Fruit fly (Drosophila melanogaster) whole organism, embryonic: ENCODE results near the gene CG13843.

Source experiments
- Antp ChIP-seq: fragments of 200-800 bp; sonication (Bioruptor generic); optimal IDR thresholded peaks from 3 replicates; lab custom pipeline; 2016; ENCODE audit warnings: missing biosample characterization, missing genetic modification characterization
- Awh ChIP-seq: fragments of 200-800 bp; sonication (Bioruptor generic); IDR thresholded peaks from 2 replicates; pipeline ENCODE4, ENCODE4 v1.3.6; 2022; ENCODE audit warnings: missing biosample characterization, missing genetic modification characterization
- CG10267 ChIP-seq: fragments of 200-800 bp; sonication (Bioruptor generic); optimal IDR thresholded peaks from 2 replicates; lab custom pipeline; 2018; ENCODE audit warnings: missing biosample characterization, mild to moderate bottlenecking, missing genetic modification characterization, moderate library complexity
- CG10366 ChIP-seq: fragments of 200-800 bp; sonication (Bioruptor generic); IDR thresholded peaks from 2 replicates; pipeline ENCODE4 v1.3.6; 2022; ENCODE audit warnings: missing biosample characterization, missing genetic modification characterization
- CG10654 ChIP-seq: fragments of 200-800 bp; sonication (Bioruptor generic); optimal IDR thresholded peaks from 2 replicates; lab custom pipeline; 2016; ENCODE audit warnings: missing biosample characterization, missing genetic modification characterization
- CG11093 ChIP-seq: fragments of 200-800 bp; sonication (Bioruptor generic); IDR thresholded peaks from 3 replicates; pipeline ENCODE4 v1.3.6; 2022; ENCODE audit warnings: missing biosample characterization, missing genetic modification characterization
- CG12236 ChIP-seq: fragments of 200-800 bp; sonication (Bioruptor generic); optimal IDR thresholded peaks from 2 replicates; lab custom pipeline; 2016; ENCODE audit warnings: missing biosample characterization, missing genetic modification characterization
- CG13287 ChIP-seq: fragments of 200-800 bp; sonication (Bioruptor generic); IDR thresholded peaks from 2 replicates; pipeline ENCODE4 v1.3.6; 2022; ENCODE audit warnings: missing biosample characterization, missing genetic modification characterization; ENCODE audit not compliant: partially characterized antibody
- CG13424 ChIP-seq: fragments of 200-800 bp; sonication (Bioruptor generic); optimal IDR thresholded peaks from 2 replicates; lab custom pipeline; 2019; ENCODE audit warnings: missing biosample characterization, mild to moderate bottlenecking, missing genetic modification characterization, moderate library complexity
- CG14014 ChIP-seq: fragments of 200-800 bp; sonication (Bioruptor generic); IDR thresholded peaks from 2 replicates; pipeline ENCODE4 v1.3.6; 2022; ENCODE audit warnings: missing biosample characterization, missing genetic modification characterization
- CG17359 ChIP-seq: fragments of 200-800 bp; sonication (Bioruptor generic); optimal IDR thresholded peaks from 3 replicates; lab custom pipeline; 2018; ENCODE audit warnings: missing biosample characterization, mild to moderate bottlenecking, missing genetic modification characterization, moderate library complexity
- CG17612 ChIP-seq: fragments of 200-800 bp; sonication (Bioruptor generic); IDR thresholded peaks from 2 replicates; pipeline ENCODE4 v1.3.6; 2022; ENCODE audit warnings: missing biosample characterization, missing genetic modification characterization
- CG31441 ChIP-seq: fragments of 200-800 bp; sonication (Bioruptor generic); IDR thresholded peaks from 2 replicates; pipeline ENCODE4 v1.3.6; 2022; ENCODE audit warnings: missing biosample characterization, missing genetic modification characterization
- CG43689 ChIP-seq: fragments of 200-800 bp; sonication (Bioruptor generic); IDR thresholded peaks from 2 replicates; pipeline ENCODE4 v1.3.6; 2022; ENCODE audit warnings: missing biosample characterization, missing genetic modification characterization
- CG4707 ChIP-seq: fragments of 200-800 bp; sonication (Bioruptor generic); optimal IDR thresholded peaks from 2 replicates; lab custom pipeline; 2018; ENCODE audit warnings: missing biosample characterization, mild to moderate bottlenecking, missing genetic modification characterization, moderate library complexity
- CG5953 ChIP-seq: fragments of 200-800 bp; sonication (Bioruptor generic); IDR thresholded peaks from 2 replicates; pipeline ENCODE4 v1.3.6; 2022; ENCODE audit warnings: missing biosample characterization, missing genetic modification characterization
- CG6683 ChIP-seq: fragments of 200-800 bp; sonication (Bioruptor generic); optimal IDR thresholded peaks from 2 replicates; lab custom pipeline; 2017; ENCODE audit warnings: missing biosample characterization, mild to moderate bottlenecking, missing genetic modification characterization, missing genetic modification reagents
- CG6791 ChIP-seq: fragments of 200-800 bp; sonication (Bioruptor generic); IDR thresholded peaks from 3 replicates; pipeline ENCODE4 v1.3.6; 2022; ENCODE audit warnings: missing biosample characterization, missing genetic modification characterization; ENCODE audit not compliant: partially characterized antibody
- CG6813 ChIP-seq: fragments of 200-800 bp; sonication (Bioruptor generic); optimal IDR thresholded peaks from 2 replicates; lab custom pipeline; 2017; ENCODE audit warnings: missing biosample characterization, missing genetic modification characterization, mild to moderate bottlenecking, moderate library complexity, missing genetic modification reagents
- CG9932 ChIP-seq: fragments of 200-800 bp; sonication (Bioruptor generic); IDR thresholded peaks from 2 replicates; pipeline ENCODE4 v1.3.6; 2022; ENCODE audit warnings: missing biosample characterization, missing genetic modification characterization
- Ets97D ChIP-seq: fragments of 200-800 bp; sonication (Bioruptor generic); optimal IDR thresholded peaks from 3 replicates; lab custom pipeline; 2016; ENCODE audit warnings: missing biosample characterization, missing genetic modification characterization
- Fer3 ChIP-seq: fragments of 200-800 bp; sonication (Bioruptor generic); optimal IDR thresholded peaks from 2 replicates; lab custom pipeline; 2018; ENCODE audit warnings: missing biosample characterization, mild to moderate bottlenecking, missing genetic modification characterization, moderate library complexity
- Gsc ChIP-seq: fragments of 200-800 bp; sonication (Bioruptor generic); IDR thresholded peaks from 2 replicates; pipeline ENCODE4 v1.3.6; 2022; ENCODE audit warnings: missing biosample characterization, missing genetic modification characterization
- HmgZ ChIP-seq: fragments of 200-800 bp; sonication (Bioruptor generic); optimal IDR thresholded peaks from 2 replicates; lab custom pipeline; 2018; ENCODE audit warnings: missing biosample characterization, mild to moderate bottlenecking, missing genetic modification characterization
- Hsf ChIP-seq: fragments of 200-800 bp; sonication (Bioruptor generic); optimal IDR thresholded peaks from 3 replicates; lab custom pipeline; 2016; ENCODE audit warnings: missing biosample characterization, missing genetic modification characterization
- Lpt ChIP-seq: fragments of >200 bp; optimal IDR thresholded peaks from 2 replicates; lab custom pipeline; 2018; ENCODE audit warnings: missing biosample characterization, missing genetic modification characterization
- Myb ChIP-seq: fragments of 200-800 bp; sonication (Bioruptor generic); optimal IDR thresholded peaks from 2 replicates; lab custom pipeline; 2016; ENCODE audit warnings: missing biosample characterization, missing genetic modification characterization
- NFAT ChIP-seq: fragments of 200-800 bp; sonication (Bioruptor generic); IDR thresholded peaks from 2 replicates; pipeline ENCODE4 v1.3.6; 2022; ENCODE audit warnings: missing biosample characterization, missing genetic modification characterization
- Nf-YA ChIP-seq: fragments of 200-800 bp; sonication (Bioruptor generic); IDR thresholded peaks from 2 replicates; pipeline ENCODE4 v1.3.6; 2022; ENCODE audit warnings: missing biosample characterization, missing genetic modification characterization
- Optix ChIP-seq: fragments of 200-800 bp; sonication (Bioruptor generic); IDR thresholded peaks from 3 replicates; pipeline ENCODE4 v1.3.6; 2022; ENCODE audit warnings: missing biosample characterization, missing genetic modification characterization
- TFAM ChIP-seq: fragments of 200-800 bp; sonication (Bioruptor generic); optimal IDR thresholded peaks from 2 replicates; lab custom pipeline; 2017; ENCODE audit warnings: missing biosample characterization, missing genetic modification characterization, inconsistent platforms
- bcd ChIP-seq: fragments of 200-800 bp; sonication (Bioruptor generic); optimal IDR thresholded peaks from 2 replicates; lab custom pipeline; 2017; ENCODE audit warnings: missing biosample characterization, mild to moderate bottlenecking, missing genetic modification characterization
- chm ChIP-seq: fragments of 200-800 bp; sonication (Bioruptor generic); IDR thresholded peaks from 2 replicates; pipeline ENCODE4 v1.3.6; 2022; ENCODE audit warnings: missing biosample characterization, missing genetic modification characterization
- chn ChIP-seq: fragments of 200-800 bp; sonication (Bioruptor generic); optimal IDR thresholded peaks from 2 replicates; lab custom pipeline; 2016; ENCODE audit warnings: missing biosample characterization, missing genetic modification characterization
- dan ChIP-seq: fragments of 200-800 bp; sonication (Bioruptor generic); IDR thresholded peaks from 2 replicates; pipeline ENCODE4 v1.3.6; 2022; ENCODE audit warnings: missing biosample characterization, missing genetic modification characterization
- dmrt11E ChIP-seq: fragments of 200-800 bp; sonication (Bioruptor generic); optimal IDR thresholded peaks from 3 replicates; lab custom pipeline; 2018; ENCODE audit warnings: missing biosample characterization, mild to moderate bottlenecking, missing genetic modification characterization, moderate library complexity
- fru ChIP-seq: fragments of >200 bp; optimal IDR thresholded peaks from 2 replicates; lab custom pipeline; 2017
- ham ChIP-seq: fragments of 200-800 bp; sonication (Bioruptor generic); IDR thresholded peaks from 2 replicates; pipeline ENCODE4 v1.3.6; 2022; ENCODE audit warnings: missing biosample characterization, missing genetic modification characterization
- hbn ChIP-seq: fragments of 200-800 bp; sonication (Bioruptor generic); IDR thresholded peaks from 2 replicates; pipeline ENCODE4 v1.3.6; 2022; ENCODE audit warnings: missing biosample characterization, missing genetic modification characterization; ENCODE audit not compliant: partially characterized antibody
- hkb ChIP-seq, 2 experiments: fragments of 200-800 bp in 1 of 2; fragments of >200 bp in 1 of 2; sonication (Bioruptor generic) in 1 of 2; IDR thresholded peaks in 1 of 2; optimal IDR thresholded peaks in 1 of 2; 2 replicates each; pipeline versions ENCODE4 v1.3.6 to Lab custom; 2017 to 2022; ENCODE audit warnings: missing biosample characterization in 1 of 2, missing genetic modification characterization in 1 of 2
- jumu ChIP-seq: fragments of 200-800 bp; sonication (Bioruptor generic); optimal IDR thresholded peaks from 3 replicates; lab custom pipeline; 2016; ENCODE audit warnings: missing biosample characterization, missing genetic modification characterization
- kay ChIP-seq: fragments of 200-800 bp; sonication (Bioruptor generic); optimal IDR thresholded peaks from 2 replicates; lab custom pipeline; 2016; ENCODE audit warnings: missing biosample characterization, missing genetic modification characterization
- lmd ChIP-seq: fragments of 200-800 bp; sonication (Bioruptor generic); IDR thresholded peaks from 2 replicates; pipeline ENCODE4 v1.3.6; 2022; ENCODE audit warnings: missing biosample characterization, missing genetic modification characterization
- mam ChIP-seq: fragments of 200-800 bp; sonication (Bioruptor generic); optimal IDR thresholded peaks from 3 replicates; lab custom pipeline; 2016; ENCODE audit warnings: missing biosample characterization, missing genetic modification characterization
- nerfin-1 ChIP-seq: fragments of 200-800 bp; sonication (Bioruptor generic); optimal IDR thresholded peaks from 3 replicates; lab custom pipeline; 2019; ENCODE audit warnings: missing biosample characterization, mild to moderate bottlenecking, missing genetic modification characterization, moderate library complexity
- nom ChIP-seq: fragments of 200-800 bp; sonication (Bioruptor generic); optimal IDR thresholded peaks from 2 replicates; lab custom pipeline; 2017; ENCODE audit warnings: missing biosample characterization, missing genetic modification characterization, mild to moderate bottlenecking, moderate library complexity, missing genetic modification reagents
- rib ChIP-seq: fragments of 200-800 bp; sonication (Bioruptor generic); IDR thresholded peaks from 2 replicates; pipeline ENCODE4 v1.3.6; 2022; ENCODE audit warnings: missing biosample characterization, missing genetic modification characterization
- slp2 ChIP-seq: fragments of 200-800 bp; sonication (Bioruptor generic); optimal IDR thresholded peaks from 2 replicates; lab custom pipeline; 2016; ENCODE audit warnings: missing biosample characterization, missing genetic modification characterization
- sug ChIP-seq: fragments of 200-800 bp; optimal IDR thresholded peaks from 2 replicates; lab custom pipeline; 2019; ENCODE audit warnings: missing biosample characterization, mild to moderate bottlenecking, missing genetic modification characterization, moderate library complexity
- tio ChIP-seq: fragments of 200-800 bp; sonication (Bioruptor generic); optimal IDR thresholded peaks from 2 replicates; lab custom pipeline; 2017; ENCODE audit warnings: missing biosample characterization, missing genetic modification characterization, inconsistent platforms
- trh ChIP-seq: fragments of 200-800 bp; sonication (Bioruptor generic); optimal IDR thresholded peaks from 2 replicates; lab custom pipeline; 2016; ENCODE audit warnings: missing biosample characterization, missing genetic modification characterization
- zf30C ChIP-seq: fragments of 200-800 bp; sonication (Bioruptor generic); optimal IDR thresholded peaks from 3 replicates; lab custom pipeline; 2018; ENCODE audit warnings: missing biosample characterization, mild to moderate bottlenecking, missing genetic modification characterization

CG13843 gene

dm6 chr3R:22627936-22628513 is 18.7 kb downstream of the CG13843 start (continued):
- TF ChIP-seq CG10654 (GFP tag; lab: Kevin White, UChicago) (no peak), nom (no peak), CG13424 (peak; percentile 56), Hsf (GFP tag; lab: Kevin White, UChicago) (peak; percentile 41), chm (GFP tag; lab: Robert Waterston, UW) (no peak), CG6791 (GFP tag; lab: Robert Waterston, UW) (no peak), slp2 (GFP tag; lab: Kevin White, UChicago) (no peak), CG9932 (GFP tag; lab: Robert Waterston, UW) (peak; percentile 68), CG10366 (GFP tag; lab: Robert Waterston, UW) (peak; percentile 52), chn (GFP tag; lab: Kevin White, UChicago) (peak; percentile 23), Nf-YA (GFP tag; lab: Robert Waterston, UW) (no peak), CG12236 (GFP tag; lab: Kevin White, UChicago) (no peak), Lpt (GFP tag; lab: Kevin White, UChicago) (no peak), CG17612 (GFP tag; lab: Robert Waterston, UW) (no peak), Antp (no peak), fru (lab: Kevin White, UChicago) (no peak), Optix (GFP tag; lab: Robert Waterston, UW) (no peak), CG10267 (tag; lab: Kevin White, UChicago) (no peak), Awh (no peak), jumu (no peak), trh (no peak), CG31441 (GFP tag; lab: Robert Waterston, UW) (no peak), HmgZ (tag; lab: Kevin White, UChicago) (peak; percentile 22), Fer3 (tag; lab: Kevin White, UChicago) (peak; percentile 25), Gsc (GFP tag; lab: Robert Waterston, UW) (no peak), hbn (GFP tag; lab: Robert Waterston, UW) (no peak), CG43689 (GFP tag; lab: Robert Waterston, UW) (no peak), dan (no peak), nerfin-1 (tag; lab: Kevin White, UChicago) (no peak), Myb (GFP tag; lab: Kevin White, UChicago) (no peak), hkb (optimal IDR thresholded peaks at IDR 0.05; lab: Kevin White, UChicago) (no peak), hkb (GFP tag; IDR thresholded peaks at IDR 0.05; lab: Robert Waterston, UW) (peak; percentile 70), ham (GFP tag; lab: Robert Waterston, UW) (no peak), CG5953 (GFP tag; lab: Robert Waterston, UW) (no peak), CG11093 (GFP tag; lab: Robert Waterston, UW) (no peak), CG13287 (GFP tag; lab: Robert Waterston, UW) (no peak), kay (GFP tag; lab: Kevin White, UChicago) (no peak), zf30C (GFP tag; lab: Kevin White, UChicago) (no peak), CG4707 (GFP tag; lab: Kevin White, UChicago) (peak; percentile 1), sug (tag; lab: Kevin White, UChicago) (peak; percentile 17), rib (GFP tag; lab: Robert Waterston, UW) (no peak), TFAM (GFP tag; lab: Kevin White, UChicago) (no peak), Ets97D (no peak), dmrt11E (tag; lab: Kevin White, UChicago) (no peak), lmd (GFP tag; lab: Robert Waterston, UW) (0 out of 2 replicates have a peak, but pooled peaks have one; percentile 20), CG6683 (GFP tag; lab: Kevin White, UChicago) (no peak), tio (GFP tag; lab: Kevin White, UChicago) (no peak), mam (GFP tag; lab: Kevin White, UChicago) (peak; percentile 44), CG6813 (no peak), CG14014 (GFP tag; lab: Robert Waterston, UW) (peak; percentile 55; the same call in 1 of the 2 replicates), CG17359 (tag; lab: Kevin White, UChicago) (no peak), bcd (GFP tag; lab: Kevin White, UChicago) (no peak), NFAT (GFP tag; lab: Robert Waterston, UW) (no peak)
